Worm (Caenorhabditis elegans) whole organism, mixed stage, embryonic: Measurements from ENCODE around the gene M01H9.10.

ENCODE experiments used
- ceh-43 ChIP-seq: fragments of 200-800 bp; sonication (Bioruptor generic); optimal IDR thresholded peaks from 2 replicates; lab custom pipeline; 2018; ENCODE audit warnings: mild to moderate bottlenecking, missing genetic modification characterization, moderate library complexity, missing compliant biosample characterization
- drap-1 ChIP-seq: fragments of 200-800 bp; sonication (Bioruptor generic); optimal IDR thresholded peaks from 3 replicates; lab custom pipeline; 2018; ENCODE audit warnings: mild to moderate bottlenecking, missing genetic modification characterization, missing compliant biosample characterization
- flh-1 ChIP-seq: fragments of 200-800 bp; sonication (Bioruptor generic); optimal IDR thresholded peaks from 2 replicates; lab custom pipeline; 2018; ENCODE audit warnings: mild to moderate bottlenecking, missing genetic modification characterization, moderate library complexity, missing compliant biosample characterization
- lin-13 ChIP-seq: fragments of 150-350 bp; optimal IDR thresholded peaks from 2 replicates; lab custom pipeline; 2014; ENCODE audit warnings: missing biosample characterization, missing genetic modification characterization
- lin-32 ChIP-seq: fragments of 200-800 bp; sonication (Bioruptor generic); optimal IDR thresholded peaks from 2 replicates; lab custom pipeline; 2018; ENCODE audit warnings: mild to moderate bottlenecking, missing genetic modification characterization, missing compliant biosample characterization
- mab-5 ChIP-seq: fragments of 150-350 bp; optimal IDR thresholded peaks from 2 replicates; lab custom pipeline; 2014; ENCODE audit warnings: missing biosample characterization, missing genetic modification characterization
- nhr-12 ChIP-seq: fragments of 150-350 bp; optimal IDR thresholded peaks from 2 replicates; lab custom pipeline; 2014; ENCODE audit warnings: missing biosample characterization, missing genetic modification characterization
- nhr-28 ChIP-seq: fragments of 150-350 bp; optimal IDR thresholded peaks from 2 replicates; lab custom pipeline; 2014; ENCODE audit warnings: missing biosample characterization, missing genetic modification characterization
- nhr-76 ChIP-seq: sonication (generic microtip); optimal IDR thresholded peaks from 2 replicates; lab custom pipeline; 2017; ENCODE audit warnings: missing biosample characterization, missing genetic modification characterization
- sem-2 ChIP-seq: fragments of 200-800 bp; sonication (Bioruptor generic); optimal IDR thresholded peaks from 2 replicates; lab custom pipeline; 2018; ENCODE audit warnings: mild to moderate bottlenecking, missing genetic modification characterization, missing compliant biosample characterization
- unc-62 ChIP-seq: fragments of 150-350 bp; optimal IDR thresholded peaks from 2 replicates; lab custom pipeline; 2014; ENCODE audit warnings: missing biosample characterization, missing genetic modification reagents, missing genetic modification characterization

DNA sequence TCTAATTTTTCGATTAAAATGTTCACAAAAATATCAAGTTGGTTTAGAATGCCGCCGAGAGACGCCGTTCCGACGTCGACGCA, 32.8 kb downstream of the M01H9.10 start, which contains the start of gene chat-1:
- no peak for TF ChIP-seq lin-13 (tag; lab: Kevin White, UChicago)
- TF ChIP-seq unc-62 (GFP tag; lab: Kevin White, UChicago), result no peak
- no peak for TF ChIP-seq mab-5
- TF ChIP-seq lin-32 (GFP tag; lab: Kevin White, UChicago), result no peak
- TF ChIP-seq ceh-43 (GFP tag; lab: Kevin White, UChicago), result no peak
- no peak for TF ChIP-seq drap-1 (GFP tag; lab: Kevin White, UChicago)
- no peak for TF ChIP-seq nhr-12 (tag; lab: Kevin White, UChicago)
- TF ChIP-seq flh-1 (GFP tag; lab: Kevin White, UChicago), result no peak
- no peak for TF ChIP-seq sem-2
- no peak for TF ChIP-seq nhr-76 (tag; lab: Kevin White, UChicago)
- TF ChIP-seq nhr-28, result no peak
